Fruit fly (Drosophila melanogaster): ENCODE measurements around the gene Mst87F.
A peak's percentile ranks its signal among the peaks of the same experiment; 100 is the strongest.

Mst87F gene

dm6 chr3R:13802057-13802817 lies 25.6 kb downstream of the Mst87F start (continued):
- TF ChIP-seq Hmr (GFP tag; optimal IDR thresholded peaks at IDR 0.05): peak; percentile 28
- no peak for TF ChIP-seq CG10267 (tag; optimal IDR thresholded peaks at IDR 0.05)
- TF ChIP-seq CG7987 (GFP tag; optimal IDR thresholded peaks at IDR 0.05): no peak
- no peak for TF ChIP-seq sqz (GFP tag; optimal IDR thresholded peaks at IDR 0.05)
- TF ChIP-seq CG11504 (tag; optimal IDR thresholded peaks at IDR 0.05): peak; percentile 41
- TF ChIP-seq kah (GFP tag; optimal IDR thresholded peaks at IDR 0.05): no peak
- no peak for TF ChIP-seq tna (GFP tag; IDR thresholded peaks at IDR 0.05; ENCODE audit: partially characterized antibody)
- no peak for TF ChIP-seq CG11398 (GFP tag; optimal IDR thresholded peaks at IDR 0.05)
- TF ChIP-seq CG1792 (GFP tag; optimal IDR thresholded peaks at IDR 0.05): no peak
- TF ChIP-seq unpg (GFP tag; optimal IDR thresholded peaks at IDR 0.05): no peak
- no peak for TF ChIP-seq dmrt11E (tag; optimal IDR thresholded peaks at IDR 0.05)
- no peak for TF ChIP-seq CG3163 (GFP tag; optimal IDR thresholded peaks at IDR 0.05)
- no peak for TF ChIP-seq p53 (GFP tag; optimal IDR thresholded peaks at IDR 0.05)
- no peak for TF ChIP-seq HLH4C (GFP tag; IDR thresholded peaks at IDR 0.05; ENCODE audit: partially characterized antibody)
- TF ChIP-seq CG6791 (GFP tag; IDR thresholded peaks at IDR 0.05; ENCODE audit: partially characterized antibody): peak; percentile 27; the same call in 1 of the 3 replicates
- no peak for TF ChIP-seq CG15269 (tag; optimal IDR thresholded peaks at IDR 0.05)
- TF ChIP-seq onecut (GFP tag; IDR thresholded peaks at IDR 0.05): peak; percentile 97
- TF ChIP-seq CG17829 (tag; optimal IDR thresholded peaks at IDR 0.05): no peak
- TF ChIP-seq fd3F (GFP tag; optimal IDR thresholded peaks at IDR 0.05): no peak
- TF ChIP-seq CG7271 (tag; optimal IDR thresholded peaks at IDR 0.05): no peak
- TF ChIP-seq wek (GFP tag; optimal IDR thresholded peaks at IDR 0.05): no peak
- TF ChIP-seq D19B (GFP tag; optimal IDR thresholded peaks at IDR 0.05): no peak
- TF ChIP-seq CrebB (tag; optimal IDR thresholded peaks at IDR 0.05): no peak
- no peak for TF ChIP-seq prd (optimal IDR thresholded peaks at IDR 0.05)
- no peak for TF ChIP-seq prd (GFP tag; IDR thresholded peaks at IDR 0.05)
- peak; percentile 12 for TF ChIP-seq nmo (GFP tag; optimal IDR thresholded peaks at IDR 0.05)
- TF ChIP-seq CG9727 (GFP tag; optimal IDR thresholded peaks at IDR 0.05): no peak
- no peak for TF ChIP-seq Sox102F (GFP tag; optimal IDR thresholded peaks at IDR 0.05)
- TF ChIP-seq CG31224 (GFP tag; IDR thresholded peaks at IDR 0.05): peak; percentile 95
- TF ChIP-seq mirr (GFP tag; optimal IDR thresholded peaks at IDR 0.05): peak; percentile 50
- no peak for TF ChIP-seq gro (GFP tag; optimal IDR thresholded peaks at IDR 0.05)
- no peak for TF ChIP-seq NC2α (GFP tag; optimal IDR thresholded peaks at IDR 0.05)
- no peak for TF ChIP-seq gem (tag; optimal IDR thresholded peaks at IDR 0.05)
- TF ChIP-seq CG13775 (GFP tag; optimal IDR thresholded peaks at IDR 0.05): no peak
- TF ChIP-seq pnt (GFP tag; optimal IDR thresholded peaks at IDR 0.05): no peak
- TF ChIP-seq Gug (GFP tag; IDR thresholded peaks at IDR 0.05): no peak
- no peak for TF ChIP-seq her (GFP tag; optimal IDR thresholded peaks at IDR 0.05)
- no peak for TF ChIP-seq CG31441 (GFP tag; IDR thresholded peaks at IDR 0.05)
- TF ChIP-seq CG16779 (GFP tag; IDR thresholded peaks at IDR 0.05): no peak
- no peak for TF ChIP-seq dimm (GFP tag; IDR thresholded peaks at IDR 0.05)
- TF ChIP-seq Xrp1 (GFP tag; IDR thresholded peaks at IDR 0.05): no peak
- no peak for TF ChIP-seq cg (GFP tag; optimal IDR thresholded peaks at IDR 0.05)
- TF ChIP-seq Meics (GFP tag; optimal IDR thresholded peaks at IDR 0.05): peak; percentile 15
- no peak for TF ChIP-seq shn (GFP tag; optimal IDR thresholded peaks at IDR 0.05)
- TF ChIP-seq Neu2 (GFP tag; optimal IDR thresholded peaks at IDR 0.05; ENCODE audit: borderline replicate concordance): no peak
- no peak for TF ChIP-seq zfh2 (GFP tag; optimal IDR thresholded peaks at IDR 0.05)
- no peak for TF ChIP-seq CG6654 (GFP tag; optimal IDR thresholded peaks at IDR 0.05)
- TF ChIP-seq CG2116 (GFP tag; optimal IDR thresholded peaks at IDR 0.05): no peak
- TF ChIP-seq lmd (GFP tag; IDR thresholded peaks at IDR 0.05): no peak
- no peak for TF ChIP-seq Awh (GFP tag; IDR thresholded peaks at IDR 0.05)
